Fruit fly (Drosophila melanogaster) whole organism, embryonic: ENCODE results near the gene CG31183.

Experiments
- BEAF-32 ChIP-seq: fragments of 200-800 bp; sonication (Bioruptor generic); optimal IDR thresholded peaks from 3 replicates; lab custom pipeline; 2017; ENCODE audit warnings: missing biosample characterization, missing genetic modification characterization, mild to moderate bottlenecking, moderate library complexity, missing genetic modification reagents
- CG11456 ChIP-seq: fragments of 200-800 bp; sonication (Bioruptor generic); IDR thresholded peaks from 3 replicates; pipeline ENCODE4 v1.3.6; 2022; ENCODE audit warnings: missing biosample characterization, missing genetic modification characterization
- CG13296 ChIP-seq: fragments of 200-800 bp; sonication (Bioruptor generic); optimal IDR thresholded peaks from 3 replicates; lab custom pipeline; 2018; ENCODE audit warnings: missing biosample characterization, mild to moderate bottlenecking, missing genetic modification characterization
- CG14710 ChIP-seq: fragments of 200-800 bp; sonication (Bioruptor generic); optimal IDR thresholded peaks from 3 replicates; lab custom pipeline; 2019; ENCODE audit warnings: missing biosample characterization, mild to moderate bottlenecking, missing genetic modification characterization, moderate library complexity
- CG14860 ChIP-seq: fragments of 200-800 bp; sonication (Bioruptor generic); IDR thresholded peaks from 3 replicates; pipeline ENCODE4 v1.3.6; 2022; ENCODE audit warnings: missing biosample characterization, missing genetic modification characterization; ENCODE audit not compliant: partially characterized antibody
- CG15514 ChIP-seq: fragments of 200-800 bp; sonication (Bioruptor generic); optimal IDR thresholded peaks from 3 replicates; lab custom pipeline; 2017; ENCODE audit warnings: missing biosample characterization, missing genetic modification characterization, mild to moderate bottlenecking, moderate library complexity, missing genetic modification reagents
- CG15696 ChIP-seq: fragments of 200-800 bp; sonication (Bioruptor generic); optimal IDR thresholded peaks from 2 replicates; lab custom pipeline; 2019; ENCODE audit warnings: missing biosample characterization, mild to moderate bottlenecking, missing genetic modification characterization, moderate library complexity
- CG16863 ChIP-seq: fragments of 200-800 bp; sonication (Bioruptor generic); optimal IDR thresholded peaks from 3 replicates; lab custom pipeline; 2016; ENCODE audit warnings: missing biosample characterization, missing genetic modification characterization
- CG17802 ChIP-seq: fragments of 200-800 bp; sonication (Bioruptor generic); optimal IDR thresholded peaks from 2 replicates; lab custom pipeline; 2018; ENCODE audit warnings: missing biosample characterization, mild to moderate bottlenecking, missing genetic modification characterization, moderate library complexity
- CG18599 ChIP-seq: fragments of 200-800 bp; sonication (Bioruptor generic); optimal IDR thresholded peaks from 3 replicates; lab custom pipeline; 2017; ENCODE audit warnings: missing biosample characterization, missing genetic modification characterization, mild to moderate bottlenecking, moderate library complexity, missing genetic modification reagents
- CG2116 ChIP-seq: fragments of 200-800 bp; sonication (Bioruptor generic); optimal IDR thresholded peaks from 3 replicates; lab custom pipeline; 2018; ENCODE audit warnings: missing biosample characterization, mild to moderate bottlenecking, missing genetic modification characterization
- CG2120 ChIP-seq: fragments of 200-800 bp; sonication (Bioruptor generic); optimal IDR thresholded peaks from 3 replicates; lab custom pipeline; 2016; ENCODE audit warnings: missing biosample characterization, missing genetic modification characterization
- CG2129 ChIP-seq: fragments of 200-800 bp; sonication (Bioruptor generic); IDR thresholded peaks from 2 replicates; pipeline ENCODE4 v1.3.6; 2022; ENCODE audit warnings: missing biosample characterization, missing genetic modification characterization; ENCODE audit not compliant: partially characterized antibody
- CG2712 ChIP-seq: fragments of 200-800 bp; optimal IDR thresholded peaks from 3 replicates; lab custom pipeline; 2019; ENCODE audit warnings: missing biosample characterization, mild to moderate bottlenecking, missing genetic modification characterization, moderate library complexity
- CG30020 ChIP-seq: fragments of 200-800 bp; optimal IDR thresholded peaks from 2 replicates; lab custom pipeline; 2019; ENCODE audit warnings: missing biosample characterization, mild to moderate bottlenecking, missing genetic modification characterization, moderate library complexity
- CG32767 ChIP-seq: fragments of 200-800 bp; sonication (Bioruptor generic); IDR thresholded peaks from 2 replicates; pipeline ENCODE4 v1.3.6; 2022; ENCODE audit warnings: missing biosample characterization, missing genetic modification characterization
- CG34376 ChIP-seq: fragments of 200-800 bp; sonication (Bioruptor generic); optimal IDR thresholded peaks from 2 replicates; lab custom pipeline; 2018; ENCODE audit warnings: missing biosample characterization, mild to moderate bottlenecking, missing genetic modification characterization
- CG3995 ChIP-seq: fragments of 200-800 bp; sonication (Bioruptor generic); optimal IDR thresholded peaks from 3 replicates; lab custom pipeline; 2016; ENCODE audit warnings: missing biosample characterization, missing genetic modification characterization
- CG42726 ChIP-seq: fragments of 200-800 bp; sonication (Bioruptor generic); IDR thresholded peaks from 2 replicates; pipeline ENCODE4 v1.3.6; 2022; ENCODE audit warnings: missing biosample characterization, missing genetic modification characterization; ENCODE audit not compliant: partially characterized antibody
- CG4617 ChIP-seq: fragments of 200-800 bp; sonication (Bioruptor generic); optimal IDR thresholded peaks from 3 replicates; lab custom pipeline; 2016; ENCODE audit warnings: missing biosample characterization, missing genetic modification characterization, borderline replicate concordance
- CG8359 ChIP-seq: fragments of 200-800 bp; sonication (Bioruptor generic); optimal IDR thresholded peaks from 2 replicates; lab custom pipeline; 2017; ENCODE audit warnings: missing biosample characterization, mild to moderate bottlenecking, missing genetic modification characterization, borderline replicate concordance
- CoRest ChIP-seq: fragments of 200-800 bp; sonication (Bioruptor generic); optimal IDR thresholded peaks from 3 replicates; lab custom pipeline; 2018; ENCODE audit warnings: missing biosample characterization, mild to moderate bottlenecking, missing genetic modification characterization, moderate library complexity
- Deaf1 ChIP-seq: fragments of 200-800 bp; optimal IDR thresholded peaks from 3 replicates; lab custom pipeline; 2019; ENCODE audit warnings: missing biosample characterization, mild to moderate bottlenecking, missing genetic modification characterization, moderate library complexity
- Mad ChIP-seq: fragments of 200-800 bp; sonication (Bioruptor generic); optimal IDR thresholded peaks from 2 replicates; lab custom pipeline; 2016; ENCODE audit warnings: missing biosample characterization, missing genetic modification characterization
- Opbp ChIP-seq: fragments of 200-800 bp; sonication (Bioruptor generic); IDR thresholded peaks from 3 replicates; pipeline ENCODE4 v1.3.6; 2022; ENCODE audit warnings: missing biosample characterization, missing genetic modification characterization; ENCODE audit not compliant: partially characterized antibody
- PHDP ChIP-seq: fragments of 200-800 bp; sonication (Bioruptor generic); optimal IDR thresholded peaks from 3 replicates; lab custom pipeline; 2018; ENCODE audit warnings: missing biosample characterization, mild to moderate bottlenecking, missing genetic modification characterization, moderate library complexity
- Side ChIP-seq: fragments of 200-800 bp; sonication (Bioruptor generic); optimal IDR thresholded peaks from 2 replicates; lab custom pipeline; 2016; ENCODE audit warnings: missing biosample characterization, missing genetic modification characterization
- Spps ChIP-seq: fragments of 200-800 bp; sonication (Bioruptor generic); optimal IDR thresholded peaks from 2 replicates; lab custom pipeline; 2018; ENCODE audit warnings: missing biosample characterization, mild to moderate bottlenecking, missing genetic modification characterization
- Xbp1 ChIP-seq: fragments of 200-800 bp; sonication (Bioruptor generic); optimal IDR thresholded peaks from 3 replicates; lab custom pipeline; 2016; ENCODE audit warnings: missing biosample characterization, mild to moderate bottlenecking, missing genetic modification characterization
- YL-1 ChIP-seq: fragments of 200-800 bp; sonication (Bioruptor generic); optimal IDR thresholded peaks from 3 replicates; lab custom pipeline; 2017; ENCODE audit warnings: missing biosample characterization, mild to moderate bottlenecking, missing genetic modification characterization
- bab2 ChIP-seq: fragments of 200-800 bp; sonication (Bioruptor generic); optimal IDR thresholded peaks from 2 replicates; lab custom pipeline; 2016; ENCODE audit warnings: missing biosample characterization, missing genetic modification characterization
- bigmax ChIP-seq: fragments of 200-800 bp; sonication (Bioruptor generic); optimal IDR thresholded peaks from 2 replicates; lab custom pipeline; 2018; ENCODE audit warnings: missing biosample characterization, mild to moderate bottlenecking, missing genetic modification characterization
- bsh ChIP-seq, 2 experiments: fragments of 200-800 bp; sonication (Bioruptor generic); optimal IDR thresholded peaks; 2 replicates each; lab custom pipeline; 2017 to 2018; ENCODE audit warnings: mild to moderate bottlenecking in 2 of 2, missing biosample characterization in 2 of 2, missing genetic modification characterization in 2 of 2, moderate library complexity in 1 of 2
- chinmo ChIP-seq: fragments of 200-800 bp; sonication (Bioruptor generic); IDR thresholded peaks from 4 replicates; pipeline ENCODE4 v1.3.6; 2022; ENCODE audit warnings: missing biosample characterization, missing genetic modification characterization; ENCODE audit not compliant: partially characterized antibody
- ems ChIP-seq: fragments of 200-800 bp; sonication (Bioruptor generic); optimal IDR thresholded peaks from 3 replicates; lab custom pipeline; 2016; ENCODE audit warnings: missing biosample characterization, missing genetic modification characterization
- fu2 ChIP-seq: fragments of 200-800 bp; sonication (Bioruptor generic); optimal IDR thresholded peaks from 2 replicates; lab custom pipeline; 2016; ENCODE audit warnings: missing biosample characterization, missing genetic modification characterization
- gcm ChIP-seq: fragments of 200-800 bp; sonication (Bioruptor generic); optimal IDR thresholded peaks from 2 replicates; lab custom pipeline; 2019; ENCODE audit warnings: missing biosample characterization, mild to moderate bottlenecking, missing genetic modification characterization, moderate library complexity
- gfzf ChIP-seq: fragments of 200-800 bp; sonication (Bioruptor generic); optimal IDR thresholded peaks from 2 replicates; lab custom pipeline; 2016; ENCODE audit warnings: missing biosample characterization, mild to moderate bottlenecking, missing genetic modification characterization, moderate library complexity
- kah ChIP-seq: fragments of 200-800 bp; sonication (Bioruptor generic); optimal IDR thresholded peaks from 2 replicates; lab custom pipeline; 2018; ENCODE audit warnings: missing biosample characterization, mild to moderate bottlenecking, missing genetic modification characterization
- kay ChIP-seq: fragments of 200-800 bp; sonication (Bioruptor generic); optimal IDR thresholded peaks from 2 replicates; lab custom pipeline; 2016; ENCODE audit warnings: missing biosample characterization, missing genetic modification characterization
- pfk ChIP-seq: fragments of 200-800 bp; sonication (Bioruptor generic); optimal IDR thresholded peaks from 2 replicates; lab custom pipeline; 2018; ENCODE audit warnings: missing biosample characterization, mild to moderate bottlenecking, missing genetic modification characterization, moderate library complexity
- repo ChIP-seq: fragments of 200-800 bp; sonication (Bioruptor generic); optimal IDR thresholded peaks from 2 replicates; lab custom pipeline; 2016; ENCODE audit warnings: missing biosample characterization, missing genetic modification characterization
- ro ChIP-seq: fragments of 200-800 bp; sonication (Bioruptor generic); IDR thresholded peaks from 2 replicates; pipeline ENCODE4 v1.3.6; 2022; ENCODE audit warnings: missing biosample characterization, missing genetic modification characterization
- sens ChIP-seq: fragments of 200-800 bp; sonication (Bioruptor generic); peaks from one replicate; lab custom pipeline; 2016; ENCODE audit warnings: missing biosample characterization, missing genetic modification characterization
- stwl ChIP-seq: fragments of 200-800 bp; sonication (Bioruptor generic); optimal IDR thresholded peaks from 3 replicates; lab custom pipeline; 2018; ENCODE audit warnings: missing biosample characterization, mild to moderate bottlenecking, missing genetic modification characterization, moderate library complexity
- trem ChIP-seq: fragments of 200-800 bp; optimal IDR thresholded peaks from 3 replicates; lab custom pipeline; 2019; ENCODE audit warnings: missing biosample characterization, mild to moderate bottlenecking, missing genetic modification characterization, moderate library complexity
- trh ChIP-seq: fragments of 200-800 bp; sonication (Bioruptor generic); optimal IDR thresholded peaks from 2 replicates; lab custom pipeline; 2016; ENCODE audit warnings: missing biosample characterization, missing genetic modification characterization
- zfh2 ChIP-seq: fragments of 200-800 bp; sonication (Bioruptor generic); optimal IDR thresholded peaks from 2 replicates; lab custom pipeline; 2016; ENCODE audit warnings: missing biosample characterization, missing genetic modification characterization

The CG31183 gene

DNA sequence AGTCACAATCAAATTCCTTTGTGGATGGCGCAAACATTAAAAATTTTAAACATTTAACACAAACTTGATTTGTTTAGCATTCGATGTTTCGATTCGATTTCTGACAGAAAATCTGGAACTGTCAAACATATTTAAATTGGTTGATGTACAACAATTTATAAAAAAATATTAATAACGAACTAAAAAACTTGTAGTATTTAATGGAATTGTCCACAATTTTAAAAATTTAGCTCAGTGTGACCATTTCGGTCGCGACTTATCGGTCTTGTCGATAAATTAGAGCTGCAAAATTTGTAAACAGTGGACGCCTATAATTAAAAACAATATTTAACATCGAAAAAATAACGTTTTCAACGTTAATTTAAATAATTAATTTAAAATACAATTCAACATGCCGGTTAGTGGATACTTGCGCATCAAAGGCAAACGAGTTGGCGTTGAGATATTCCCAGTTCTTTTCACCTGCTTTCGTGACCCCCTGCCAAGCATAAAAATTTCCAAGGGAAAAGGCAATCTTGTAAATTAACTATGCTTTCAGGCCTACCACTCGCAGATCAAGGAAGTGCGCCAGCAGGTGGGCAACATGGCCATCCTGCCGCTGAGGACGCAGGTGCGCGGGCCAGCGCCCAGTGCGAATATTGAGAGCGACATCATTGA, 41.2 kb downstream of the CG31183 start, which contains the start of the genes CG43317 and Arpc3A:
Gene CG43317 (minus strand): TSS at position 51 of the 657 bp plus-strand sequence.
Gene Arpc3A (plus strand): TSS at position 274 of the 657 bp plus-strand sequence.
- TF ChIP-seq CG17802 (tag; lab: Kevin White, UChicago) (no peak), CG2712 (tag; lab: Kevin White, UChicago) (peak; percentile 6), kay (GFP tag; lab: Kevin White, UChicago) (peak; percentile 51), fu2 (GFP tag; lab: Kevin White, UChicago) (no peak), CG3995 (GFP tag; lab: Kevin White, UChicago) (peak; percentile 48), Opbp (GFP tag; lab: Robert Waterston, UW) (0 out of 3 replicates have a peak, but pooled peaks have one; percentile 40), Mad (GFP tag; lab: Kevin White, UChicago) (no peak), kah (GFP tag; lab: Kevin White, UChicago) (no peak), chinmo (GFP tag; lab: Robert Waterston, UW) (0 out of 4 replicates have a peak, but pooled peaks have one; percentile 34), pfk (no peak), CG15514 (GFP tag; lab: Kevin White, UChicago) (peak; percentile 9), CG13296 (GFP tag; lab: Kevin White, UChicago) (no peak), PHDP (tag; lab: Kevin White, UChicago) (no peak), sens (GFP tag; lab: Kevin White, UChicago) (peak; percentile 38), trem (tag; lab: Kevin White, UChicago) (peak; percentile 40), Xbp1 (no peak), gfzf (peak; percentile 41), CG11456 (GFP tag; lab: Robert Waterston, UW) (no peak), BEAF-32 (GFP tag; lab: Kevin White, UChicago) (peak; percentile 46), Deaf1 (no peak), ems (GFP tag; lab: Kevin White, UChicago) (no peak), ro (GFP tag; lab: Robert Waterston, UW) (no peak), CG30020 (tag; lab: Kevin White, UChicago) (peak; percentile 11), bab2 (GFP tag; lab: Kevin White, UChicago) (no peak), CG15696 (no peak), CoRest (tag; lab: Kevin White, UChicago) (no peak), Spps (tag; lab: Kevin White, UChicago) (no peak), Side (no peak), CG42726 (GFP tag; lab: Robert Waterston, UW) (no peak), CG14860 (no peak), repo (GFP tag; lab: Kevin White, UChicago) (no peak), CG2116 (GFP tag; lab: Kevin White, UChicago) (peak; percentile 77), zfh2 (GFP tag; lab: Kevin White, UChicago) (no peak), CG2129 (no peak), bsh (GFP tag; optimal IDR thresholded peaks at IDR 0.05; lab: Kevin White, UChicago) (no peak), bigmax (GFP tag; lab: Kevin White, UChicago) (no peak), trh (GFP tag; lab: Kevin White, UChicago) (no peak), CG2120 (GFP tag; lab: Kevin White, UChicago) (peak; percentile 4), gcm (GFP tag; lab: Kevin White, UChicago) (no peak), CG8359 (GFP tag; lab: Kevin White, UChicago) (no peak), CG34376 (GFP tag; lab: Kevin White, UChicago) (no peak), CG32767 (GFP tag; lab: Robert Waterston, UW) (no peak), YL-1 (peak; percentile 26), CG14710 (tag; lab: Kevin White, UChicago) (peak; percentile 22), stwl (tag; lab: Kevin White, UChicago) (peak; percentile 69), CG16863 (GFP tag; lab: Kevin White, UChicago) (no peak), CG18599 (GFP tag; lab: Kevin White, UChicago) (no peak), CG4617 (peak; percentile 56)
